Fruit fly (Drosophila melanogaster): ENCODE data around the gene Tie.
A peak's percentile ranks its signal among the peaks of the same experiment; 100 is the strongest.

The Tie gene

dm6 chr3L:4474946-4475470 is 56.9 kb downstream of the Tie start (continued):
- TF ChIP-seq ro (GFP tag; IDR thresholded peaks at IDR 0.05) (no peak), CG6272 (GFP tag; IDR thresholded peaks at IDR 0.05) (no peak), wdn (GFP tag; IDR thresholded peaks at IDR 0.05) (peak; percentile 45; the same call in 1 of the 2 replicates), Ssrp (tag; optimal IDR thresholded peaks at IDR 0.05) (no peak), HHEX (GFP tag; optimal IDR thresholded peaks at IDR 0.05) (peak; percentile 92), CG17802 (tag; optimal IDR thresholded peaks at IDR 0.05) (peak; percentile 62), lmd (GFP tag; IDR thresholded peaks at IDR 0.05) (no peak), Jarid2 (GFP tag; optimal IDR thresholded peaks at IDR 0.05) (peak; percentile 68), pnt (GFP tag; optimal IDR thresholded peaks at IDR 0.05) (no peak), CG2712 (tag; optimal IDR thresholded peaks at IDR 0.05) (no peak), CG42726 (GFP tag; IDR thresholded peaks at IDR 0.05; ENCODE audit: partially characterized antibody) (no peak), Dfd (GFP tag; optimal IDR thresholded peaks at IDR 0.05) (no peak), CG10462 (GFP tag; optimal IDR thresholded peaks at IDR 0.05) (peak; percentile 4), CG6175 (GFP tag; IDR thresholded peaks at IDR 0.05) (peak; percentile 47; the same call in 1 of the 3 replicates), Hmr (GFP tag; optimal IDR thresholded peaks at IDR 0.05) (peak; percentile 90), Elba2 (GFP tag; optimal IDR thresholded peaks at IDR 0.05) (no peak), CG7839 (tag; optimal IDR thresholded peaks at IDR 0.05) (peak; percentile 67), CG3065 (GFP tag; optimal IDR thresholded peaks at IDR 0.05) (peak; percentile 39), Blimp-1 (GFP tag; optimal IDR thresholded peaks at IDR 0.05) (peak; percentile 73), CG9609 (GFP tag; optimal IDR thresholded peaks at IDR 0.05) (peak; percentile 29), pros (GFP tag; optimal IDR thresholded peaks at IDR 0.05) (no peak), Optix (GFP tag; IDR thresholded peaks at IDR 0.05) (no peak), danr (GFP tag; IDR thresholded peaks at IDR 0.05) (no peak), phol (tag; optimal IDR thresholded peaks at IDR 0.05) (peak; percentile 75), CG3407 (GFP tag; optimal IDR thresholded peaks at IDR 0.05) (peak; percentile 78), az2 (GFP tag; optimal IDR thresholded peaks at IDR 0.05) (peak; percentile 73), Hand (GFP tag; optimal IDR thresholded peaks at IDR 0.05) (peak; percentile 89), mam (GFP tag; optimal IDR thresholded peaks at IDR 0.05) (peak; percentile 21), CG7786 (GFP tag; optimal IDR thresholded peaks at IDR 0.05) (no peak), Lhr (GFP tag; optimal IDR thresholded peaks at IDR 0.05) (peak; percentile 78), nau (GFP tag; optimal IDR thresholded peaks at IDR 0.05) (peak; percentile 96), tin (GFP tag; optimal IDR thresholded peaks at IDR 0.05) (peak; percentile 55), Sin3A (optimal IDR thresholded peaks at IDR 0.05) (no peak), hbn (GFP tag; IDR thresholded peaks at IDR 0.05; ENCODE audit: partially characterized antibody) (no peak), CG3995 (GFP tag; optimal IDR thresholded peaks at IDR 0.05) (peak; percentile 50), sd (tag; optimal IDR thresholded peaks at IDR 0.05) (peak; percentile 0), slou (GFP tag; optimal IDR thresholded peaks at IDR 0.05) (peak; percentile 34), dysf (GFP tag; IDR thresholded peaks at IDR 0.05) (peak; percentile 35; the same call in 1 of the 3 replicates), Ravus (GFP tag; IDR thresholded peaks at IDR 0.05) (no peak), Fer3 (tag; optimal IDR thresholded peaks at IDR 0.05) (peak; percentile 87), en (GFP tag; optimal IDR thresholded peaks at IDR 0.05) (peak; percentile 45), CG12219 (GFP tag; optimal IDR thresholded peaks at IDR 0.05) (peak; percentile 92), CG8290 (GFP tag; optimal IDR thresholded peaks at IDR 0.05) (no peak), CG8290 (tag; optimal IDR thresholded peaks at IDR 0.05) (peak; percentile 55 to 81), D19B (GFP tag; optimal IDR thresholded peaks at IDR 0.05) (peak; percentile 61), da (GFP tag; optimal IDR thresholded peaks at IDR 0.05) (no peak), CG31224 (GFP tag; IDR thresholded peaks at IDR 0.05) (0 out of 2 replicates have a peak, but pooled peaks have one; percentile 34), Nf-YB (GFP tag; optimal IDR thresholded peaks at IDR 0.05) (peak; percentile 71), C15 (GFP tag; IDR thresholded peaks at IDR 0.05) (0 out of 3 replicates have a peak, but pooled peaks have one; percentile 60), sob (GFP tag; IDR thresholded peaks at IDR 0.05) (peak; percentile 80), Adf1 (GFP tag; IDR thresholded peaks at IDR 0.05) (no peak)

Measured in whole organism, embryonic.